Fruit fly (Drosophila melanogaster) whole organism, embryonic: ENCODE data around the gene CG6962.

Experiments
- Atf6 ChIP-seq: fragments of 200-800 bp; sonication (Bioruptor generic); IDR thresholded peaks from 2 replicates; pipeline ENCODE4 v1.3.6; 2022; ENCODE audit warnings: missing biosample characterization, missing genetic modification characterization
- BtbVII ChIP-seq: fragments of 200-800 bp; sonication (Bioruptor generic); optimal IDR thresholded peaks from 3 replicates; lab custom pipeline; 2017; ENCODE audit warnings: missing biosample characterization, mild to moderate bottlenecking, missing genetic modification characterization
- CG1024 ChIP-seq: fragments of 200-800 bp; sonication (Bioruptor generic); IDR thresholded peaks from 2 replicates; pipeline ENCODE4 v1.3.6; 2022; ENCODE audit warnings: missing biosample characterization, missing genetic modification characterization
- CG11247 ChIP-seq: fragments of 200-800 bp; sonication (Bioruptor generic); IDR thresholded peaks from 2 replicates; pipeline ENCODE4 v1.3.6; 2022; ENCODE audit warnings: missing biosample characterization, missing genetic modification characterization
- CG11696 ChIP-seq: fragments of 200-800 bp; sonication (Bioruptor generic); IDR thresholded peaks from 2 replicates; pipeline ENCODE4 v1.3.6; 2022; ENCODE audit warnings: missing biosample characterization, missing genetic modification characterization
- CG12104 ChIP-seq: fragments of 200-800 bp; sonication (Bioruptor generic); optimal IDR thresholded peaks from 3 replicates; lab custom pipeline; 2016; ENCODE audit warnings: missing biosample characterization, missing genetic modification characterization
- CG12155 ChIP-seq: fragments of 200-800 bp; sonication (Bioruptor generic); optimal IDR thresholded peaks from 3 replicates; lab custom pipeline; 2016; ENCODE audit warnings: missing biosample characterization, missing genetic modification characterization
- CG12769 ChIP-seq: fragments of 200-800 bp; sonication (Bioruptor generic); optimal IDR thresholded peaks from 2 replicates; lab custom pipeline; 2019; ENCODE audit warnings: missing biosample characterization, mild to moderate bottlenecking, missing genetic modification characterization, moderate library complexity
- CG15073 ChIP-seq: fragments of 200-800 bp; sonication (Bioruptor generic); optimal IDR thresholded peaks from 2 replicates; lab custom pipeline; 2016; ENCODE audit warnings: missing biosample characterization, missing genetic modification characterization
- CG1647 ChIP-seq: fragments of 200-800 bp; sonication (Bioruptor generic); optimal IDR thresholded peaks from 3 replicates; lab custom pipeline; 2016; ENCODE audit warnings: missing biosample characterization, missing genetic modification characterization
- CG16813 ChIP-seq: fragments of 200-800 bp; sonication (Bioruptor generic); IDR thresholded peaks from 3 replicates; pipeline ENCODE4 v1.3.6; 2022; ENCODE audit warnings: missing biosample characterization, missing genetic modification characterization; ENCODE audit not compliant: partially characterized antibody
- CG17328 ChIP-seq: fragments of 200-800 bp; sonication (Bioruptor generic); IDR thresholded peaks from 2 replicates; pipeline ENCODE4 v1.3.6; 2022; ENCODE audit warnings: missing biosample characterization, missing genetic modification characterization
- CG17829 ChIP-seq: fragments of 200-800 bp; optimal IDR thresholded peaks from 2 replicates; lab custom pipeline; 2019; ENCODE audit warnings: missing biosample characterization, mild to moderate bottlenecking, missing genetic modification characterization, moderate library complexity
- CG18619 ChIP-seq: fragments of 200-800 bp; sonication (Bioruptor generic); optimal IDR thresholded peaks from 3 replicates; lab custom pipeline; 2017; ENCODE audit warnings: missing biosample characterization, mild to moderate bottlenecking, missing genetic modification characterization
- CG6683 ChIP-seq: fragments of 200-800 bp; sonication (Bioruptor generic); optimal IDR thresholded peaks from 2 replicates; lab custom pipeline; 2017; ENCODE audit warnings: missing biosample characterization, mild to moderate bottlenecking, missing genetic modification characterization, missing genetic modification reagents
- CG7372 ChIP-seq: fragments of 200-800 bp; sonication (Bioruptor generic); IDR thresholded peaks from 2 replicates; pipeline ENCODE4 v1.3.6; 2022; ENCODE audit warnings: missing biosample characterization, missing genetic modification characterization
- CG7928 ChIP-seq: fragments of 200-800 bp; sonication (Bioruptor generic); optimal IDR thresholded peaks from 2 replicates; lab custom pipeline; 2017; ENCODE audit warnings: missing biosample characterization, mild to moderate bottlenecking, missing genetic modification characterization
- CG8388 ChIP-seq: fragments of 200-800 bp; sonication (Bioruptor generic); optimal IDR thresholded peaks from 2 replicates; lab custom pipeline; 2019; ENCODE audit warnings: missing biosample characterization, mild to moderate bottlenecking, missing genetic modification characterization, moderate library complexity
- CG9215 ChIP-seq: fragments of 200-800 bp; sonication (Bioruptor generic); IDR thresholded peaks from 2 replicates; pipeline ENCODE4 v1.3.6; 2022; ENCODE audit warnings: missing biosample characterization, missing genetic modification characterization
- CG9817 ChIP-seq: fragments of 200-800 bp; sonication (Bioruptor generic); optimal IDR thresholded peaks from 2 replicates; lab custom pipeline; 2018; ENCODE audit warnings: missing biosample characterization, mild to moderate bottlenecking, missing genetic modification characterization, moderate library complexity
- CoRest ChIP-seq: fragments of 200-800 bp; sonication (Bioruptor generic); optimal IDR thresholded peaks from 3 replicates; lab custom pipeline; 2018; ENCODE audit warnings: missing biosample characterization, mild to moderate bottlenecking, missing genetic modification characterization, moderate library complexity
- Doc3 ChIP-seq: fragments of 200-800 bp; sonication (Bioruptor generic); IDR thresholded peaks from 3 replicates; pipeline ENCODE4 v1.3.6; 2022; ENCODE audit warnings: missing biosample characterization, missing genetic modification characterization; ENCODE audit not compliant: partially characterized antibody
- Elba2 ChIP-seq: fragments of 200-800 bp; sonication (Bioruptor generic); optimal IDR thresholded peaks from 3 replicates; lab custom pipeline; 2016; ENCODE audit warnings: missing biosample characterization, missing genetic modification characterization
- HLH3B ChIP-seq: fragments of 200-800 bp; sonication (Bioruptor generic); IDR thresholded peaks from 2 replicates; pipeline ENCODE4 v1.3.6; 2022; ENCODE audit warnings: missing biosample characterization, missing genetic modification characterization
- HLH4C ChIP-seq: fragments of 200-800 bp; sonication (Bioruptor generic); IDR thresholded peaks from 3 replicates; pipeline ENCODE4 v1.3.6; 2022; ENCODE audit warnings: missing biosample characterization, missing genetic modification characterization; ENCODE audit not compliant: partially characterized antibody
- HmgZ ChIP-seq: fragments of 200-800 bp; sonication (Bioruptor generic); optimal IDR thresholded peaks from 2 replicates; lab custom pipeline; 2018; ENCODE audit warnings: missing biosample characterization, mild to moderate bottlenecking, missing genetic modification characterization
- Hmx ChIP-seq: fragments of 200-800 bp; sonication (Bioruptor generic); optimal IDR thresholded peaks from 2 replicates; lab custom pipeline; 2016; ENCODE audit warnings: missing biosample characterization, missing genetic modification characterization
- Neu2 ChIP-seq: fragments of 200-800 bp; sonication (Bioruptor generic); optimal IDR thresholded peaks from 3 replicates; lab custom pipeline; 2016; ENCODE audit warnings: missing biosample characterization, missing genetic modification characterization, borderline replicate concordance
- Ptx1 ChIP-seq: fragments of 200-800 bp; sonication (Bioruptor generic); IDR thresholded peaks from 2 replicates; pipeline ENCODE4 v1.3.6; 2022; ENCODE audit warnings: missing biosample characterization, missing genetic modification characterization
- Sry-β ChIP-seq: fragments of 200-800 bp; sonication (Bioruptor generic); optimal IDR thresholded peaks from 2 replicates; lab custom pipeline; 2018; ENCODE audit warnings: missing biosample characterization, mild to moderate bottlenecking, missing genetic modification characterization, moderate library complexity
- Stat92E ChIP-seq, 3 experiments: fragments of >200 bp in 2 of 3; fragments of 200-800 bp in 1 of 3; sonication (Bioruptor generic) in 1 of 3; optimal IDR thresholded peaks; 2 replicates each; lab custom pipeline; 2017 to 2019; ENCODE audit warnings: missing biosample characterization in 3 of 3, missing genetic modification characterization in 3 of 3, mild to moderate bottlenecking in 1 of 3, moderate library complexity in 1 of 3
- ap ChIP-seq: fragments of 200-800 bp; sonication (Bioruptor generic); IDR thresholded peaks from 2 replicates; pipeline ENCODE4 v1.3.6; 2022; ENCODE audit warnings: missing biosample characterization, missing genetic modification characterization
- bowl ChIP-seq: fragments of 200-800 bp; sonication (Bioruptor generic); IDR thresholded peaks from 2 replicates; pipeline ENCODE4 v1.3.6; 2022; ENCODE audit warnings: missing biosample characterization, missing genetic modification characterization
- crp ChIP-seq, 2 experiments: fragments of 200-800 bp; sonication (Bioruptor generic); optimal IDR thresholded peaks; 2 replicates in 1 of 2; 3 replicates in 1 of 2; lab custom pipeline; 2017; ENCODE audit warnings: missing biosample characterization in 2 of 2, missing genetic modification characterization in 2 of 2, mild to moderate bottlenecking in 1 of 2, moderate library complexity in 1 of 2
- disco-r ChIP-seq: fragments of 200-800 bp; sonication (Bioruptor generic); optimal IDR thresholded peaks from 2 replicates; lab custom pipeline; 2016; ENCODE audit warnings: missing biosample characterization, missing genetic modification characterization
- dmrt99B ChIP-seq: fragments of 200-800 bp; sonication (Bioruptor generic); optimal IDR thresholded peaks from 2 replicates; lab custom pipeline; 2018; ENCODE audit warnings: missing biosample characterization, mild to moderate bottlenecking, missing genetic modification characterization, moderate library complexity
- exex ChIP-seq: fragments of 200-800 bp; sonication (Bioruptor generic); optimal IDR thresholded peaks from 4 replicates; lab custom pipeline; 2018; ENCODE audit warnings: missing biosample characterization, mild to moderate bottlenecking, missing genetic modification characterization, moderate library complexity
- fd3F ChIP-seq: fragments of 200-800 bp; sonication (Bioruptor generic); optimal IDR thresholded peaks from 2 replicates; lab custom pipeline; 2018; ENCODE audit warnings: missing biosample characterization, mild to moderate bottlenecking, missing genetic modification characterization, moderate library complexity
- gem ChIP-seq: fragments of 200-800 bp; sonication (Bioruptor generic); optimal IDR thresholded peaks from 2 replicates; lab custom pipeline; 2019; ENCODE audit warnings: missing biosample characterization, mild to moderate bottlenecking, missing genetic modification characterization, moderate library complexity
- insv ChIP-seq, 2 experiments: fragments of 200-800 bp; sonication (Bioruptor generic); optimal IDR thresholded peaks; 3 replicates each; lab custom pipeline; 2016 to 2018; ENCODE audit warnings: missing biosample characterization in 2 of 2, missing genetic modification characterization in 2 of 2
- nau ChIP-seq: fragments of 200-800 bp; sonication (Bioruptor generic); optimal IDR thresholded peaks from 3 replicates; lab custom pipeline; 2017; ENCODE audit warnings: missing biosample characterization, mild to moderate bottlenecking, missing genetic modification characterization, missing genetic modification reagents
- ranshi ChIP-seq: fragments of 200-800 bp; sonication (Bioruptor generic); IDR thresholded peaks from 2 replicates; pipeline ENCODE4 v1.3.6; 2022; ENCODE audit warnings: missing biosample characterization, missing genetic modification characterization
- repo ChIP-seq: fragments of 200-800 bp; sonication (Bioruptor generic); optimal IDR thresholded peaks from 2 replicates; lab custom pipeline; 2016; ENCODE audit warnings: missing biosample characterization, missing genetic modification characterization
- sens-2 ChIP-seq: fragments of 200-800 bp; sonication (Bioruptor generic); IDR thresholded peaks from 2 replicates; pipeline ENCODE4 v1.3.6; 2022; ENCODE audit warnings: missing biosample characterization, missing genetic modification characterization
- shn ChIP-seq: fragments of 200-800 bp; sonication (Bioruptor generic); optimal IDR thresholded peaks from 3 replicates; lab custom pipeline; 2016; ENCODE audit warnings: missing biosample characterization, missing genetic modification characterization
- slp2 ChIP-seq: fragments of 200-800 bp; sonication (Bioruptor generic); optimal IDR thresholded peaks from 2 replicates; lab custom pipeline; 2016; ENCODE audit warnings: missing biosample characterization, missing genetic modification characterization
- sob ChIP-seq: fragments of 200-800 bp; sonication (Bioruptor generic); IDR thresholded peaks from 2 replicates; pipeline ENCODE4 v1.3.6; 2022; ENCODE audit warnings: missing biosample characterization, missing genetic modification characterization
- wor ChIP-seq: fragments of 200-800 bp; sonication (Bioruptor generic); IDR thresholded peaks from 2 replicates; pipeline ENCODE4 v1.3.6; 2022; ENCODE audit warnings: missing biosample characterization, missing genetic modification characterization

CG6962 gene

dm6 chr3R:11849378-11850249 is 32.7 kb downstream of the CG6962 start (continued):
- TF ChIP-seq CG17829 (tag; lab: Kevin White, UChicago): peak; percentile 93
- TF ChIP-seq CG7928 (GFP tag; lab: Kevin White, UChicago): no peak
- peak; percentile 71 for TF ChIP-seq CG18619 (GFP tag; lab: Kevin White, UChicago)
- 0 out of 2 replicates have a peak, but pooled peaks have one; percentile 63 for TF ChIP-seq bowl (GFP tag; lab: Robert Waterston, UW)
- TF ChIP-seq CG15073: peak; percentile 66
- TF ChIP-seq CG8388 (GFP tag; lab: Kevin White, UChicago): peak; percentile 94
- TF ChIP-seq CG9215: peak; percentile 66
- peak; percentile 92 for TF ChIP-seq CoRest (tag; lab: Kevin White, UChicago)
- peak in 1 of 2 experiments; percentile 47 for TF ChIP-seq crp (GFP tag; optimal IDR thresholded peaks at IDR 0.05; lab: Kevin White, UChicago)
- peak; percentile 89 for TF ChIP-seq ap
- TF ChIP-seq CG11247: peak; percentile 78
- TF ChIP-seq CG12104 (GFP tag; lab: Kevin White, UChicago): peak; percentile 72
- TF ChIP-seq gem (tag; lab: Kevin White, UChicago): peak; percentile 94
- TF ChIP-seq CG12155 (GFP tag; lab: Kevin White, UChicago): peak; percentile 58
- no peak for TF ChIP-seq CG16813
- peak; percentile 94 for TF ChIP-seq CG17328
- peak; percentile 66 for TF ChIP-seq CG9817 (tag; lab: Kevin White, UChicago)
- TF ChIP-seq CG12769 (tag; lab: Kevin White, UChicago): peak; percentile 89
- no peak for TF ChIP-seq Doc3 (GFP tag; lab: Robert Waterston, UW)
- TF ChIP-seq Hmx (GFP tag; lab: Kevin White, UChicago): no peak
- peak; percentile 95 for TF ChIP-seq HLH3B (GFP tag; lab: Robert Waterston, UW)
- TF ChIP-seq Ptx1 (GFP tag; lab: Robert Waterston, UW): peak; percentile 92
- TF ChIP-seq repo (GFP tag; lab: Kevin White, UChicago): peak; percentile 88
- peak; percentile 64 for TF ChIP-seq Sry-β
- TF ChIP-seq Atf6: peak; percentile 42; the same call in 1 of the 2 replicates
- TF ChIP-seq slp2 (GFP tag; lab: Kevin White, UChicago): peak; percentile 93
- TF ChIP-seq sens-2: peak; percentile 91
- peak; percentile 49; the same call in 1 of the 2 replicates for TF ChIP-seq CG11696 (GFP tag; lab: Robert Waterston, UW)
- TF ChIP-seq wor: peak; percentile 92
- TF ChIP-seq CG7372 (GFP tag; lab: Robert Waterston, UW): peak; percentile 63
- TF ChIP-seq sob (GFP tag; lab: Robert Waterston, UW): peak; percentile 83; the same call in 1 of the 2 replicates
- TF ChIP-seq HLH4C (GFP tag; lab: Robert Waterston, UW): no peak
- TF ChIP-seq ranshi (GFP tag; lab: Robert Waterston, UW): peak; percentile 90
- peak; percentile 55 for TF ChIP-seq HmgZ (tag; lab: Kevin White, UChicago)
- peak; percentile 44 for TF ChIP-seq CG6683 (GFP tag; lab: Kevin White, UChicago)
- TF ChIP-seq BtbVII (GFP tag; lab: Kevin White, UChicago): peak; percentile 37
- TF ChIP-seq Stat92E (GFP tag; optimal IDR thresholded peaks at IDR 0.05; lab: Kevin White, UChicago): peak in 1 of 3 experiments; percentile 90
- TF ChIP-seq exex (tag; lab: Kevin White, UChicago): no peak
- TF ChIP-seq insv (GFP tag; optimal IDR thresholded peaks at IDR 0.05; lab: Kevin White, UChicago): no peak
- no peak for TF ChIP-seq fd3F
- TF ChIP-seq nau (GFP tag; lab: Kevin White, UChicago): peak; percentile 88
- TF ChIP-seq CG1647 (GFP tag; lab: Kevin White, UChicago): peak; percentile 89
- peak; percentile 83 for TF ChIP-seq disco-r (GFP tag; lab: Kevin White, UChicago)
- TF ChIP-seq dmrt99B: peak; percentile 96
- peak; percentile 81 for TF ChIP-seq shn
- TF ChIP-seq CG1024 (GFP tag; lab: Robert Waterston, UW): peak; percentile 93
- TF ChIP-seq Elba2 (GFP tag; lab: Kevin White, UChicago): no peak
- TF ChIP-seq Neu2 (GFP tag; lab: Kevin White, UChicago): peak; percentile 19
